Worm (Caenorhabditis elegans) whole organism, L1 larva: ENCODE data around the gene lipl-8.

ENCODE experiments used
- alr-1 ChIP-seq: fragments of 200-800 bp; sonication (Bioruptor generic); optimal IDR thresholded peaks from 2 replicates; lab custom pipeline; 2018; ENCODE audit warnings: borderline replicate concordance, mild to moderate bottlenecking, missing genetic modification characterization, missing compliant biosample characterization
- isw-1 ChIP-seq: fragments of 200-800 bp; sonication (Bioruptor generic); IDR thresholded peaks from 2 replicates; pipeline ENCODE4 v1.3.6; 2022; ENCODE audit warnings: missing genetic modification characterization, missing compliant biosample characterization
- lin-13 ChIP-seq: fragments of 150-350 bp; optimal IDR thresholded peaks from 2 replicates; lab custom pipeline; 2014; ENCODE audit warnings: missing biosample characterization, missing genetic modification reagents, missing genetic modification characterization
- lin-35 ChIP-seq, 2 experiments: fragments of 150-350 bp; optimal IDR thresholded peaks; 2 replicates each; lab custom pipeline; 2014; ENCODE audit warnings: missing biosample characterization in 2 of 2, missing genetic modification characterization in 2 of 2, missing genetic modification reagents in 2 of 2
- lir-3 ChIP-seq: sonication (generic microtip); optimal IDR thresholded peaks from 2 replicates; lab custom pipeline; 2016; ENCODE audit warnings: mild to moderate bottlenecking, missing genetic modification characterization, moderate library complexity, missing compliant biosample characterization; ENCODE audit not compliant: poor library complexity
- mdl-1 ChIP-seq, 2 experiments: fragments of 150-350 bp; optimal IDR thresholded peaks; 2 replicates each; lab custom pipeline; 2014 to 2017; ENCODE audit warnings: missing biosample characterization in 2 of 2, missing genetic modification characterization in 2 of 2, inconsistent platforms in 1 of 2
- nhr-12 ChIP-seq: sonication (generic microtip); optimal IDR thresholded peaks from 2 replicates; lab custom pipeline; 2017; ENCODE audit warnings: missing biosample characterization, missing genetic modification characterization
- tbx-2 ChIP-seq: sonication (generic microtip); optimal IDR thresholded peaks from 2 replicates; lab custom pipeline; 2016; ENCODE audit warnings: missing genetic modification characterization, missing compliant biosample characterization
- unc-62 ChIP-seq: fragments of 150-350 bp; optimal IDR thresholded peaks from 2 replicates; lab custom pipeline; 2014; ENCODE audit warnings: missing biosample characterization, missing genetic modification reagents, missing genetic modification characterization
- unc-86 ChIP-seq: sonication (generic microtip); optimal IDR thresholded peaks from 2 replicates; lab custom pipeline; 2016; ENCODE audit warnings: missing genetic modification characterization, missing compliant biosample characterization

DNA sequence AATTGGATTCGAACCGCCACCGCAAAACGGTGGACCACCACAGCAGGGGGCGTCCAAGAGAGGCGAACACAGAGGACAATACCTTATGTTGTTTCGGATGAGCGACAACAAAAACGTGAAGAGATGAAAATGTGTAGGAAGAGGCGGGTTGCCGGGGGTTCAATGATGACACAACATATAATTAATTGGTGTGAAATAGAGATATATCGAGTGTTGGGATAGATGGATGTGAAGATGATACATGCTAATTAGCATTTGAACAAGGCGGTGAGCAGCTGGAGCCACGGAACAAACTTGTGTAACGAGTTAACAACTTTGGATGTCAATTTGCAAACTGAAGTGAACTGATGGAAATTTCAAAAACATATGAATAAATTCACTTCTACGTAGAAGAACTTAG lies 43.8 kb upstream of the lipl-8 start:
- no peak for TF ChIP-seq tbx-2
- no peak for TF ChIP-seq unc-62 (GFP tag; lab: Kevin White, UChicago)
- no peak for TF ChIP-seq lir-3 (tag; lab: Kevin White, UChicago)
- TF ChIP-seq lin-13 (GFP tag; lab: Kevin White, UChicago): no peak
- TF ChIP-seq mdl-1 (tag; optimal IDR thresholded peaks at IDR 0.05; lab: Kevin White, UChicago): no peak
- TF ChIP-seq lin-35 (GFP tag; optimal IDR thresholded peaks at IDR 0.05; lab: Kevin White, UChicago): no peak
- no peak for TF ChIP-seq alr-1 (tag; lab: Kevin White, UChicago)
- no peak for TF ChIP-seq nhr-12 (tag; lab: Kevin White, UChicago)
- no peak for TF ChIP-seq isw-1 (GFP tag; lab: Robert Waterston, UW)
- no peak for TF ChIP-seq unc-86
